Fruit fly (Drosophila melanogaster) whole organism, pupa: Measurements from ENCODE around the gene corn.

Source experiments
- CG12605 ChIP-seq: fragments of 200-800 bp; sonication (Bioruptor generic); IDR thresholded peaks from 2 replicates; pipeline ENCODE4 v1.3.6; 2022; ENCODE audit warnings: missing biosample characterization, missing genetic modification characterization
- CG13204 ChIP-seq: fragments of 200-800 bp; sonication (Bioruptor generic); optimal IDR thresholded peaks from 2 replicates; lab custom pipeline; 2018; ENCODE audit warnings: missing biosample characterization, mild to moderate bottlenecking, missing genetic modification characterization, moderate library complexity
- CG15710 ChIP-seq: fragments of 200-800 bp; sonication (Bioruptor generic); optimal IDR thresholded peaks from 2 replicates; lab custom pipeline; 2018; ENCODE audit warnings: missing biosample characterization, mild to moderate bottlenecking, missing genetic modification characterization, moderate library complexity
- CG17806 ChIP-seq: fragments of 200-800 bp; sonication (Bioruptor generic); optimal IDR thresholded peaks from 2 replicates; lab custom pipeline; 2018; ENCODE audit warnings: missing biosample characterization, mild to moderate bottlenecking, missing genetic modification characterization, moderate library complexity
- CG32121 ChIP-seq: fragments of 200-800 bp; sonication (Bioruptor generic); IDR thresholded peaks from 2 replicates; pipeline ENCODE4 v1.3.6; 2022; ENCODE audit warnings: missing biosample characterization, missing genetic modification characterization
- CG34367 ChIP-seq: fragments of 200-800 bp; sonication (Bioruptor generic); optimal IDR thresholded peaks from 2 replicates; lab custom pipeline; 2018; ENCODE audit warnings: missing biosample characterization, mild to moderate bottlenecking, missing genetic modification characterization
- CG4496 ChIP-seq: fragments of 200-800 bp; sonication (Bioruptor generic); IDR thresholded peaks from 3 replicates; pipeline ENCODE4 v1.3.6; 2022; ENCODE audit warnings: missing biosample characterization, missing genetic modification characterization
- D1 ChIP-seq: fragments of 200-800 bp; sonication (Bioruptor generic); optimal IDR thresholded peaks from 2 replicates; lab custom pipeline; 2018; ENCODE audit warnings: missing biosample characterization, mild to moderate bottlenecking, missing genetic modification characterization, moderate library complexity
- EcR ChIP-seq: fragments of 200-800 bp; sonication (Bioruptor generic); optimal IDR thresholded peaks from 3 replicates; lab custom pipeline; 2019; ENCODE audit warnings: missing biosample characterization, missing genetic modification characterization, mild to moderate bottlenecking, moderate library complexity, missing genetic modification reagents
- fd96Ca ChIP-seq: fragments of 200-800 bp; sonication (Bioruptor generic); IDR thresholded peaks from 3 replicates; pipeline ENCODE4 v1.3.6; 2022; ENCODE audit warnings: missing biosample characterization, missing genetic modification characterization
- rn ChIP-seq: fragments of 200-800 bp; sonication (Bioruptor generic); IDR thresholded peaks from 2 replicates; pipeline ENCODE4 v1.3.6; 2022; ENCODE audit warnings: missing biosample characterization, missing genetic modification characterization

DNA sequence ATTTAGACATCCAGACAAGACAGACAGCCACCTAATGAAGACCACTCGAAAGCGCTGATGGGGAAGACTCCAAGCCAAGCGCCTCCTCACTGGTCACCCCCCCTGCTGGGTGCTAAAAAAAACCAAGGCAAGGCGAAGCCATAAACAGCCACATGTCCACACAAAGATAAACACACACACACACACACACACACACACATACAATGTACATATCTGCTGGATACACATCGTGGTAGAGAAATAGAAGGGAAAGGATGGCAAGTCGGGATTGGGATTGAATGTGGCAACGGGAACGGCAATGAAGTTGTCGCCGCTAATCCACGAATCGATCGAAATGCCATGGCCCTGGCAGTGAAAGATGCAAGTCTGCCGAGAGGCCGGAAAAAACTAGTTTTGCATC lies 7.5 kb downstream of the corn start:
- TF ChIP-seq CG34367 (tag; lab: Kevin White, UChicago) = no peak
- no peak for TF ChIP-seq CG15710 (tag; lab: Kevin White, UChicago)
- TF ChIP-seq CG17806 (tag; lab: Kevin White, UChicago) = no peak
- TF ChIP-seq rn (GFP tag; lab: Robert Waterston, UW) = no peak
- no peak for TF ChIP-seq CG12605
- peak; percentile 88 for TF ChIP-seq EcR
- no peak for TF ChIP-seq CG4496 (GFP tag; lab: Robert Waterston, UW)
- TF ChIP-seq CG32121 (GFP tag; lab: Robert Waterston, UW) = no peak
- no peak for TF ChIP-seq CG13204 (GFP tag; lab: Kevin White, UChicago)
- TF ChIP-seq fd96Ca = no peak
- TF ChIP-seq D1 (tag; lab: Kevin White, UChicago) = no peak
